Worm (Caenorhabditis elegans): ENCODE measurements around the gene sly-1.

Gene sly-1

DNA sequence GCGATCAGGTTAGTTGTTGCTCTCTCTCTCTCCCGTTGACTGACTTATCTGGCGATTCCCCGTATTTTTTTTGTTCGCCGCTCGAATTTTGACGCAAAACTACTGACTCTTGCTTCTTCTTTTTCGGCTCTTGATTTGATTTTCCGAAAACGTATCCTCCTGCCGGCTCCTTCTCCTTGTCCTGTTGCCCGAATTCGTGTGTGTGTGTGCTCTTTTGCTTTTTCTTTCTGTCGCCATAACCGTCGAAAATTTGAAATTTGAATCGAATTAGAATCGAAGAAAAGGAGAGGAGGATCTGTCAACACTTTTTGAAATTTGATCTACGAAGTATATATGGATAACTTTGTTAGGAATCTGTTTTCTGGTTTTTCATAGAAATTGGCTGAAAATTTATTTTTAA, 5.7 kb downstream of the sly-1 start:
- no peak for TF ChIP-seq ref-1 (GFP tag; conservative IDR thresholded peaks at IDR 0.05)
- TF ChIP-seq flt-1 (GFP tag; IDR thresholded peaks at IDR 0.05), result no peak
- no peak for TF ChIP-seq tab-1 (GFP tag; IDR thresholded peaks at IDR 0.05)
- no peak for TF ChIP-seq ztf-23 (GFP tag; IDR thresholded peaks at IDR 0.05)
- no peak for TF ChIP-seq ztf-29 (GFP tag; IDR thresholded peaks at IDR 0.05)
- TF ChIP-seq med-1 (GFP tag; optimal IDR thresholded peaks at IDR 0.05; ENCODE audit: insufficient read depth), result no peak
- no peak for TF ChIP-seq cog-1 (tag; optimal IDR thresholded peaks at IDR 0.05)
- no peak for TF ChIP-seq klf-2 (GFP tag; conservative IDR thresholded peaks at IDR 0.05)
- TF ChIP-seq T22C8.4 (GFP tag; IDR thresholded peaks at IDR 0.05), result no peak

DNA sequence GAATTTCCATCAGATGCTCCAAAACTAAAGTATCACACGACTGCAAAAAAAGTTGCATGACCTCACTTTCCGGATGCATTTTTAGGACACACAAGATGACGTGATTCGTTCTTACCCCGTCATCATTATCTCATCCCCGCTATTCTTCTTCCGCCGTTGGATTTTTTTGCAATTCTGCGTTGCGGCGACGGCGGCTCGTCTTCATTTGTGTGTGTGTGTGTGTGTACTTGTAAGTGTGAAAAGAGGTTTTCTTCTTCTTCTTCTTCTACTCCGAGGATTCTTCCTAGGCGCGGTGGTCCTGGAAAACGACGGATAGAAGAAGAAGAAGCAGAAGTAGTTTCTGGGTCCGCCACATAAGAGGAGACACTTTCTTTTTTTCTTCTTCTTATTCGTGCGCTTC, 8.9 kb downstream of the sly-1 start:
- TF ChIP-seq ref-1 (GFP tag; conservative IDR thresholded peaks at IDR 0.05) (no peak), flt-1 (GFP tag; IDR thresholded peaks at IDR 0.05) (no peak), ztf-29 (GFP tag; IDR thresholded peaks at IDR 0.05) (no peak), cog-1 (tag; optimal IDR thresholded peaks at IDR 0.05) (no peak), ztf-23 (GFP tag; IDR thresholded peaks at IDR 0.05) (no peak), T22C8.4 (GFP tag; IDR thresholded peaks at IDR 0.05) (no peak), klf-2 (GFP tag; conservative IDR thresholded peaks at IDR 0.05) (no peak), tab-1 (GFP tag; IDR thresholded peaks at IDR 0.05) (no peak)

DNA sequence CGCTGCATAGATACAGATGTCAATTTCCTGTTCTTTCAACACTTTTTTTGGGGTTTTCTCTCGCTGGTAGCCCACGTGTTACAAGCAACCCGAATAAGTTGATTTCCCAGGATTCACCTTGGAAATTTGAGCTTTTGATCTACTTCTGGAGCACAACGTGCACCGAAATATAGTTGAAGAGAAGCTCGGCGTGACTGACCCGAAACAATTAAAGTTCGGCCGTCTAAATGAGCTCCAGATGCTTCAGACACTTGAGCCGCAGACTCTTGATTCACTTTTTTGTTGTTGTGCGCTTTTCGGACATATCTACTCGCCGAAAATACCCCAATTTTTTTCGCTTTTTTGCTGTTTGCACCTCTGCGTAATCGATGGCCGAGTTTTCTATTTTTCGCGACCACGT, 12.0 kb downstream of the sly-1 start:
- TF ChIP-seq tab-1 (GFP tag; IDR thresholded peaks at IDR 0.05), result no peak

DNA sequence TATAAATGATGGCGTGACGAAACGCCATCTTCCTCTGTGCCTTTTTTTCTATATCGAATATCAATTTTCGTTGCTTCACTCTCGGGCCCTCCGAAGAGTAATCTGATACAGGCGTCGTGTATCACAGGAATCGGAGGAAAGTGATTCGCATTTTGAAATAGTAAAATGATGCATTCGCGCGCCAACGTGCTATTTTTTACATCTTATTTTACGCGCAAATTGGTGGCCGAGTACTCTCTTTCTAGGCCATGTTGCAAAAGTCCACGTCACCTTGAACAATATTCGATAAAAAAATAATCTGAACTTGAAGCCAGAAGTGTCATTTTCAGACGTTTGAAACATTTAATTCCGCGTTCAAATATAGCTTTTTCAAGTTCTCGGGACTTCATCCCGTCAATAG, 12.8 kb downstream of the sly-1 start:
- TF ChIP-seq med-1 (GFP tag; optimal IDR thresholded peaks at IDR 0.05; ENCODE audit: insufficient read depth), result no peak
- TF ChIP-seq ref-1 (GFP tag; conservative IDR thresholded peaks at IDR 0.05), result no peak
- TF ChIP-seq tab-1 (GFP tag; IDR thresholded peaks at IDR 0.05), result no peak
- TF ChIP-seq ztf-29 (GFP tag; IDR thresholded peaks at IDR 0.05), result no peak
- no peak for TF ChIP-seq ztf-23 (GFP tag; IDR thresholded peaks at IDR 0.05)
- TF ChIP-seq flt-1 (GFP tag; IDR thresholded peaks at IDR 0.05), result no peak
- TF ChIP-seq cog-1 (tag; optimal IDR thresholded peaks at IDR 0.05), result no peak
- no peak for TF ChIP-seq klf-2 (GFP tag; conservative IDR thresholded peaks at IDR 0.05)
- TF ChIP-seq T22C8.4 (GFP tag; IDR thresholded peaks at IDR 0.05), result no peak

DNA sequence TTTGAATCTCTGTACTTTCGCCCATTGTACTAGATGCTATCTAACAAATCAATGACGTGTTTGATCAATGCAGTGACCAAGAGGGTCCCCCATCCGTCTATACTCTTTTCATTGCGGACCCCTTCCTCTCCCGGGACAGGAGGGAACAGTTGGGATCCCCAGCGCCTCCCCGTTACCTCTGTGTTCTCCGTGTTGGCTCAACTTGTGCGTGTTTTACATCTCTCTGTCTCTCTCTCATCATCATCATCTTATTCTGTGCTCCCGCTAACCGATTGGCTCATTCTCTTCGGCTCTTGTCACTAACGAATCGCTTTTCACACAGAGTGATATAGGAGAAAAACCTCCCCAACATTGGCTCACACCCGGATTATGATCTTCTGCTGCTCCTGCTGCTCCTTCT, 13.7 kb downstream of the sly-1 start, which contains the start of gene unc-49:
Gene unc-49 (plus strand): TSS at position 240 of the 400 bp plus-strand sequence.
- TF ChIP-seq cog-1 (tag; optimal IDR thresholded peaks at IDR 0.05) (no peak), ztf-29 (GFP tag; IDR thresholded peaks at IDR 0.05) (no peak), med-1 (GFP tag; optimal IDR thresholded peaks at IDR 0.05; ENCODE audit: insufficient read depth) (no peak), flt-1 (GFP tag; IDR thresholded peaks at IDR 0.05) (no peak), ref-1 (GFP tag; conservative IDR thresholded peaks at IDR 0.05) (no peak), T22C8.4 (GFP tag; IDR thresholded peaks at IDR 0.05) (no peak), tab-1 (GFP tag; IDR thresholded peaks at IDR 0.05) (no peak), ztf-23 (GFP tag; IDR thresholded peaks at IDR 0.05) (no peak), klf-2 (GFP tag; conservative IDR thresholded peaks at IDR 0.05) (no peak)

DNA sequence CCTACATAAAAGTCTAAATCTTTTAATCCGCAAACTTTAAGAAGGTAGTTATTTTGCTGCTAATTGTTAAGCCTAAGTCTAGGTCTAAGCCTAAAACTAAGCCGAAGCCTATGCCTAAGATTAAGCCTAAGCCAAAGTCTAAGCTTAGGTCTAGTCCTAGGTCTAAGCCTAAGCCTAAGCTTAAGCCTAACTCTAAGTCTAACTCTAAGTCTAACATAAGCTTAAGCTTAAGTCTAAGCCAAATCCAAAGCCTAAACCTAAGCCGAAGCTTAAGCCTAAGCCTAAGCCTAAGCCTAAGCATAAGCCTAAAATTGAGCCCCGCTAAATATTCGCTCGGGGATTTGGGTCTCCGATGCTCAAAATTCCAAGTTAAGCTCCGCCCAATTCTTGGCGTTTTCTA, 14.4 kb downstream of the sly-1 start:
- no peak for TF ChIP-seq med-1 (GFP tag; optimal IDR thresholded peaks at IDR 0.05; ENCODE audit: insufficient read depth)
- TF ChIP-seq ztf-23 (GFP tag; IDR thresholded peaks at IDR 0.05), result no peak
- no peak for TF ChIP-seq ref-1 (GFP tag; conservative IDR thresholded peaks at IDR 0.05)
- TF ChIP-seq ztf-29 (GFP tag; IDR thresholded peaks at IDR 0.05), result peak; percentile 14; the same call in 1 of the 2 replicates
- TF ChIP-seq cog-1 (tag; optimal IDR thresholded peaks at IDR 0.05), result no peak
- TF ChIP-seq T22C8.4 (GFP tag; IDR thresholded peaks at IDR 0.05), result no peak
- no peak for TF ChIP-seq klf-2 (GFP tag; conservative IDR thresholded peaks at IDR 0.05)
- TF ChIP-seq flt-1 (GFP tag; IDR thresholded peaks at IDR 0.05), result no peak

DNA sequence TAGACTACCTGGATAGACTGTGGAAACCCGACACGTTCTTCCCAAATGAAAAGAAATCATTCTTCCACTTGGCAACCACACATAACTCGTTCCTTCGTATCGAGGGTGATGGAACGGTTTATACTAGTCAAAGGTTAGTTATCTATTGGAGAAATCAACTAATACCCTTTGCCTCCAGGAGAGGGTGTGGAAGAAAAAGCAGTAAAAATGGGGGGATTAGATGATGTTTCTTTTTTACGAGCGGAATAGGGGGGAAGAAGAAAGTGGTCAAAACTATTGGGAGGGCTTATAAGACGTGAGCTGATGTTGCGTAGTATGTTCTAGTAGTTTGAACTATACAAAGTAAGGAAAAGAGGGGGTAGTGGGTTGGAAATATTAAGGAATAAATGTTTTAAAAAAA, 16.2 kb downstream of the sly-1 start:
- TF ChIP-seq klf-2 (GFP tag; conservative IDR thresholded peaks at IDR 0.05) (no peak), T22C8.4 (GFP tag; IDR thresholded peaks at IDR 0.05) (no peak), ztf-29 (GFP tag; IDR thresholded peaks at IDR 0.05) (no peak), tab-1 (GFP tag; IDR thresholded peaks at IDR 0.05) (no peak), cog-1 (tag; optimal IDR thresholded peaks at IDR 0.05) (no peak), med-1 (GFP tag; optimal IDR thresholded peaks at IDR 0.05; ENCODE audit: insufficient read depth) (no peak), ref-1 (GFP tag; conservative IDR thresholded peaks at IDR 0.05) (no peak), flt-1 (GFP tag; IDR thresholded peaks at IDR 0.05) (no peak), ztf-23 (GFP tag; IDR thresholded peaks at IDR 0.05) (no peak)

DNA sequence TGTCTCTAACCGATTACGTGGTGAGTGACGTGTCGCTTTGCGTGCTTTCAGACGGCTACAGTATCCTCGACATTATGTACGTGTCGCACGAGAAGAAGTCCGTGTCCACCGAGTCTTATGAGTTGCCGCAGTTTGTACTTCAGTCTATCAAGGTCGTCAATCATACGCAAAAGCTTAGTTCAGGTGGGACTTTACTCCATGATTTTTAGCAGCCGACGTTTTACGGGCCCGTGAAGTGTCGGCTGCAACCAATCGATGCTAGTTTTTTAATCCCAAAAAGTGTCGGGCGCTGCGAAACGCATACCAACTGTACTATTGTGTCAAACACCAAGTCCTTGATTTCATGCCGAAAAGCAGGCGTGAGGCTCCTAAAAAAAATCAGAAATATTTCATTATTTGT, 18.0 kb downstream of the sly-1 start:
- no peak for TF ChIP-seq cog-1 (tag; optimal IDR thresholded peaks at IDR 0.05)
- TF ChIP-seq tab-1 (GFP tag; IDR thresholded peaks at IDR 0.05), result no peak
- no peak for TF ChIP-seq med-1 (GFP tag; optimal IDR thresholded peaks at IDR 0.05; ENCODE audit: insufficient read depth)
- TF ChIP-seq ztf-23 (GFP tag; IDR thresholded peaks at IDR 0.05), result no peak
- no peak for TF ChIP-seq flt-1 (GFP tag; IDR thresholded peaks at IDR 0.05)
- no peak for TF ChIP-seq klf-2 (GFP tag; conservative IDR thresholded peaks at IDR 0.05)
- no peak for TF ChIP-seq T22C8.4 (GFP tag; IDR thresholded peaks at IDR 0.05)
- no peak for TF ChIP-seq ztf-29 (GFP tag; IDR thresholded peaks at IDR 0.05)
- TF ChIP-seq ref-1 (GFP tag; conservative IDR thresholded peaks at IDR 0.05), result no peak

DNA sequence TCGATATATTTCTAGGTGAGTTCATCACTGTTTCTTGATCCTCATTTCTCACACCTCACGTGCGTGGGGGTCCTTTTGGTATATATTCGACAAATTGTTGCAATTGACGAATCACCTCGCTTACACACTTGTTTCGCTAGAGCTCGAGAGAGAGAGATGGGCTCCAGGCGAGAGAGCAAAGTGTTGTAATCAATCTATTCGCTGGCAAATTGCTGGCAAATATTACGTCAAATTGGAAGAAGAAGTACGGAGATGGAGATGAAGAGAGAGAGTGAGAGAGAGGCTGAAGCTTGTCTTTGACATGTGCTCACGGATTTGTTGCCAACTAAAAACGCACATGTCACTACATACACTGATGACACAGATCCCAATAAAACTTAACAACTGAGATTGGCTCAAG, 19.1 kb downstream of the sly-1 start:
- TF ChIP-seq cog-1 (tag; optimal IDR thresholded peaks at IDR 0.05) (no peak), flt-1 (GFP tag; IDR thresholded peaks at IDR 0.05) (no peak)

DNA sequence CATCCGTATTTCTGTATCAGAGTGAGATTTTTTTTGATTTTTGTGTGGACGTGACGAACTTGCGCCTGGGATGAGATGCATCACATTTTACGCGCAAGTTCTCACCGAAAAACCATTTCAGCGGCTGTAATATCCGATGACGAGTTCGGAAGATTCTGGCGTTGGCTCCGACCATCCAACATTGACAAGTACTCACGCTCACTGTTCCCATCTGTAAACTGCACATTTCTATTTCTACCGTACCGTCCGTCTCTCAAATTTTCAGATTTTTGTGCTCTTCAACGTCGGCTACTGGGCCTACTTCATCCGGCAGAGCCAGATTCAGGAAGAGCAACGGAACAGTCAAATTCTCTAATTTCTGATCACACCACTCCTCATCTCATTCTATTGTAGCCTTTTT, 20.6 kb downstream of the sly-1 start:
- TF ChIP-seq ztf-23 (GFP tag; IDR thresholded peaks at IDR 0.05) (no peak), T22C8.4 (GFP tag; IDR thresholded peaks at IDR 0.05) (no peak), ztf-29 (GFP tag; IDR thresholded peaks at IDR 0.05) (no peak), flt-1 (GFP tag; IDR thresholded peaks at IDR 0.05) (no peak), klf-2 (GFP tag; conservative IDR thresholded peaks at IDR 0.05) (no peak)

DNA sequence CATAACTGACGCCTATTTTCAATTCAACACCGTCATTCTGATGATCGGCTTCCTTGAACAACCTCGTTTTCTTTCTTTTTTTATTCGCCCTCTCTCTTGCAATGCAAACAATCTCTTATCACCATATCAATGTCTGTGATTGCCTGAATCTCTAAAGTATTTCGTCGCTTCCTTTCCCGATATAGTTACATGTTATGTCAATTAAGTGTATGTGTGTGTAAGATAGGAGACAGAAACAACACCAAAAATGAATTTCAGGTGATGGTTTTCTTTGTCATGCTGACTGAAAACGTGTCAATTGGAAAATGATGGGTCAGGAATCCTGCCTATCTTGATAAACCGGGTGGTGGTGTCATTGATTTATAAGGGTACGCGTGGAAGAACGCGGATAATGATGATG, 26.5 kb downstream of the sly-1 start:
- TF ChIP-seq T22C8.4 (GFP tag; IDR thresholded peaks at IDR 0.05) (no peak), ztf-29 (GFP tag; IDR thresholded peaks at IDR 0.05) (no peak), med-1 (GFP tag; optimal IDR thresholded peaks at IDR 0.05; ENCODE audit: insufficient read depth) (no peak), klf-2 (GFP tag; conservative IDR thresholded peaks at IDR 0.05) (no peak), ref-1 (GFP tag; conservative IDR thresholded peaks at IDR 0.05) (no peak), tab-1 (GFP tag; IDR thresholded peaks at IDR 0.05) (no peak), flt-1 (GFP tag; IDR thresholded peaks at IDR 0.05) (no peak), cog-1 (tag; optimal IDR thresholded peaks at IDR 0.05) (no peak)
